Fruit fly (Drosophila melanogaster) Kc167 (cell line): ENCODE results near the gene CG7564.

ENCODE experiments used
- Myc ChIP-seq: fragments of >200 bp; optimal IDR thresholded peaks from 2 replicates; lab custom pipeline; 2017; ENCODE audit warnings: missing external identifiers
- h ChIP-seq: fragments of >200 bp; optimal IDR thresholded peaks from 3 replicates; lab custom pipeline; 2018; ENCODE audit warnings: missing external identifiers
- insv ChIP-seq: fragments of >200 bp; optimal IDR thresholded peaks from 3 replicates; lab custom pipeline; 2018; ENCODE audit warnings: missing external identifiers
- psq ChIP-seq: fragments of >200 bp; optimal IDR thresholded peaks from 2 replicates; lab custom pipeline; 2017; ENCODE audit warnings: missing external identifiers

dm6 chr3L:17496871-17497492 lies 17.1 kb upstream of the CG7564 start:
- TF ChIP-seq Myc (no peak), h (lab: Kevin White, UChicago) (no peak), insv (no peak), psq (lab: Kevin White, UChicago) (no peak)
